Worm (Caenorhabditis elegans): ENCODE measurements around the gene ZK353.9.

ZK353.9 gene

DNA sequence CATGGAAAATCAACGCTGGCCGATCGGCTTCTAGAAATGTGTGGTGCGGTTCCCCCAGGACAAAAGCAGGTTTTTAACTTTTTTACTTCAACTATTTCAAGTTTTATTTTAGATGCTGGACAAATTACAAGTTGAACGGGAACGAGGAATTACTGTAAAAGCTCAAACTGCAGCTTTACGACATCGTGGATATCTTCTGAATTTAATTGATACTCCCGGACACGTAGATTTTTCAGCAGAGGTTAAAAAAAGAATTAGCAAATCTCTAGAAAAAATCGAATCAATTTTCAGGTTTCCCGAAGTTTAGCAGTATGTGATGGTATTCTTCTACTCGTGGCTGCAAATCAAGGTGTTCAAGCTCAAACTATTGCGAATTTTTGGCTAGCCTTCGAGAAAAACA, 20.2 kb downstream of the ZK353.9 start:
- TF ChIP-seq snpc-4 (tag; optimal IDR thresholded peaks at IDR 0.05) = no peak
- TF ChIP-seq dpl-1 (GFP tag; optimal IDR thresholded peaks at IDR 0.05) = no peak
- no peak for TF ChIP-seq daf-12 (tag; optimal IDR thresholded peaks at IDR 0.05)
- TF ChIP-seq zag-1 (tag; optimal IDR thresholded peaks at IDR 0.05) = no peak
- no peak for TF ChIP-seq dmd-9 (GFP tag; IDR thresholded peaks at IDR 0.05)

DNA sequence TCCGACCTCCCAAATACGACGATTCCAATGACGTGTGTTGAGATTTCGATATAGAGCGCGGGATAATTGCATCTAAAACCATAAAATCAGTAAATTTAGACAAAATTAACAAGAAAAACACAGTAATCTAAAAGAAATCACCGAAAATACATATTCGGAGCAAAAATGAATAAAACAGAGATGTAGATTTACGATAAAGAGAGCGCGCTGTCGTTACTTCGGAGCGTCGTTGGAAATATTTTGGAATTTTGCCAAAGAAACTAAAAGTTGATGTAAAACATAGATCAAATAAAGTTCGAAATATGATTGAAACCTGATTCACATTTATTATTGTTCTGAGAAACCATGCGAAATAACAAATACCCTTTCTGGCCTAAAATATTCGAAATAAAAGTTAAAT, 22.8 kb downstream of the ZK353.9 start, which contains the start of gene ZK1236.5:
Gene ZK1236.5 (minus strand): TSS at position 72 of the 400 bp plus-strand sequence.
- peak; percentile 30 for TF ChIP-seq dpl-1 (GFP tag; optimal IDR thresholded peaks at IDR 0.05)
- TF ChIP-seq nhr-11 (tag; optimal IDR thresholded peaks at IDR 0.05) = no peak
- peak in 1 of 2 experiments; percentile 64 for TF ChIP-seq lsy-2 (tag; optimal IDR thresholded peaks at IDR 0.05)
- TF ChIP-seq nhr-6 (tag; optimal IDR thresholded peaks at IDR 0.05) = peak; percentile 50
- peak; percentile 46 for TF ChIP-seq aha-1 (tag)
- no peak for TF ChIP-seq saeg-2 (GFP tag; IDR thresholded peaks at IDR 0.05)
- TF ChIP-seq mes-2 (tag; optimal IDR thresholded peaks at IDR 0.05; ENCODE audit: poor library complexity, severe bottlenecking) = peak; percentile 62
- no peak for TF ChIP-seq tag-97 (GFP tag; IDR thresholded peaks at IDR 0.05)
- TF ChIP-seq Y48G9A.11 (GFP tag; IDR thresholded peaks at IDR 0.05) = peak; percentile 94
- TF ChIP-seq R02D3.7 (tag; optimal IDR thresholded peaks at IDR 0.05) = peak; percentile 71
- TF ChIP-seq T20F7.1 (GFP tag; optimal IDR thresholded peaks at IDR 0.05) = peak; percentile 94

DNA sequence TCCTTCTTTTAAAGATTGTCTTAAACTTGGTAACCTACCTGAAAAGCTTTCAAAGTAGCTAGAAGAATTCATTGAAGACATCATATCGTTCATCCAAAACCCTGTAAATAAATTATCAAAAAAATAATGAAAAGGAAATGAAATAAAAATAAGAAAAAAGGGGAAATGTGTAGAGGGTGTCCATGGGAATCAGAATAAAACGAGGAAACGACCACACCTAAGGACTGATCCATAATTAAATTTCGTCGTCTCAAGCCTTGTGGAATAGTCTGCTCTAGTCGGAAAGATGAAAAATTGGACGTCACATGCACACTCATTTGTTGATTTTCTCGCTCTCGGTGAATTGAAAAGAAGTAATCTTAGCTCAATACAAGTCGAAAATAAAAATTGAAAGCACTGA, 25.8 kb downstream of the ZK353.9 start, which contains the start of gene ZK1236.9:
Gene ZK1236.9 (minus strand): TSS at position 101 of the 400 bp plus-strand sequence.
- TF ChIP-seq aly-2 (tag; optimal IDR thresholded peaks at IDR 0.05) = no peak
- no peak for TF ChIP-seq dpl-1 (GFP tag; optimal IDR thresholded peaks at IDR 0.05)
- no peak for TF ChIP-seq zfp-2 (tag; optimal IDR thresholded peaks at IDR 0.05)
- no peak for TF ChIP-seq mdl-1 (tag; optimal IDR thresholded peaks at IDR 0.05)
- TF ChIP-seq F26F4.8 (GFP tag; conservative IDR thresholded peaks at IDR 0.05) = no peak
- TF ChIP-seq snpc-4 (tag; optimal IDR thresholded peaks at IDR 0.05) = no peak
- no peak for TF ChIP-seq nhr-48 (tag; optimal IDR thresholded peaks at IDR 0.05)

DNA sequence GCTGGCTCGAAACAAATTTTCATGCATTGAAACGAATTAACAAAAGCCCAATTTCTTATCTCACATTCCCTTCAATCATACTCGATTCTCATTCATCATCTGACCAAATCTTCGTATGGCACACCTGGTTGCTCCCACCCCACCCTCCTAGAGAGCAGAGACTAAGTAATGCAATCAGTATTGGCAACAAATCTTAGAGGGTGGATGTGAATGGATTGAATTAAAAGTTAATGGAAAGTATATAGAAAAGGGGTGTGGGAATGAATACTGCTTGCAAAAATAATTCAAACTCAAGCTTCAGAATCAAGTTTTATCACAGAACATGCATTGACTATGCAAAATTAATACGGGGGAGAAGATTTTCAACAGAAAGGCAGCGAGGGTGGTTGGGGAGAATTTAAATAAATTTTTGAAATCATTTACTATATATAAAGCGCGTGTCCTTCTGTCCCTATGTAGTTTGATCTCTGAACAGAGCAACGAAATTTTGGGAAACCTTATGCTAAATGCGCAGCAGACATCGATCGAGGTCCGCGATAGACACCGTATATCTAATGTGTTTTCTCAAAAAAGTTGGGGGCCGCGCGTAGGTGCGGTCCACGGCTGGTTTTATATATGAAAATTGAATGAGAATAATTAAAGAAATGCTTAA, 28.6 kb downstream of the ZK353.9 start:
- TF ChIP-seq F10B5.3 (tag; optimal IDR thresholded peaks at IDR 0.05) = no peak
- TF ChIP-seq unc-62 (GFP tag; optimal IDR thresholded peaks at IDR 0.05 in 1 of 2) = peak in 1 of 2 experiments; percentile 60
- TF ChIP-seq unc-62 (tag; optimal IDR thresholded peaks at IDR 0.05) = no peak
- peak; percentile 70 for TF ChIP-seq aha-1 (tag)

DNA sequence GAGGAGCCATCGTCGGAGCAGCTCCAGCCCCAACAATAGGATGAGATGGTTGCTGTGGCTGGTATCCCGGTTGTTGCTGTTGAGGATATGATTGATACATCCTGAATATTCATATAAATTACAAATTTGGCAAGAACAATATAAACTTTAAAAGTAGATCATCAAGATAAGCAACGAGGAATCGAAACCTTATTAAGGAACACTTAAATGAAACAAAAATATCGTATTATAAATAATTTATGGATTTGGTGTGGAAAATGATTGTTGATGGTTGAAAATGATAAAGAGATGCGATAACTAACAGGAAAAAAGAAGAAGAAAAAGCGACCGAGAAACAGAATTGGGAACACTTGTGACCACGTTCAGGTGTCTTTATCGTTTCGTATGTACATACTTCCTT, 30.0 kb downstream of the ZK353.9 start, which contains the start of gene pqn-96:
Gene pqn-96 (minus strand): TSS at position 101 of the 400 bp plus-strand sequence.
- TF ChIP-seq zip-2 (tag; optimal IDR thresholded peaks at IDR 0.05) (no peak), hlh-30 (tag; optimal IDR thresholded peaks at IDR 0.05; ENCODE audit: insufficient read depth) (peak; percentile 17), nhr-28 (tag; optimal IDR thresholded peaks at IDR 0.05) (peak; percentile 17)

DNA sequence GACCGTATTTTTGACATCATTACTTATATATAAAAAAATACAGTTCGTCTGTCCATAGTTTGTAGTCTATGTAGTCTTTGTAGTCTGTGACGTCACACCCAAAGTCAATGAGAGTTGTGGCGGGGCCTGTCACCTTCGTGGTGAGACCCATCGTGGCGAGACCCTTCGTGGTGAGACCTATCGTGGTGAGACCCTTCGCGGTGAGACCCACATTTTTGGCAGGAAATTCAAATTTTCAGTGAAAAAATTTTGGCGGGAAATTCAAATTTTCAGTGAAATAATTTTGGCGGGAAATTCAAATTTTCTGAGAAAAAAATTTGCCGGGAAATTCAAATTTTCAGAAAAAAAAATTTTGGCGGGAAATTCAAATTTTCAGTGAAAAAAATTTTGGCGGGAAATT, 32.0 kb downstream of the ZK353.9 start:
- TF ChIP-seq nhr-42 (GFP tag; IDR thresholded peaks at IDR 0.05) (0 out of 2 replicates have a peak, but pooled peaks have one; percentile 28), lin-38 (GFP tag; IDR thresholded peaks at IDR 0.05) (peak; percentile 10; the same call in 1 of the 2 replicates), D1046.2 (GFP tag; IDR thresholded peaks at IDR 0.05) (0 out of 2 replicates have a peak, but pooled peaks have one; percentile 16)

DNA sequence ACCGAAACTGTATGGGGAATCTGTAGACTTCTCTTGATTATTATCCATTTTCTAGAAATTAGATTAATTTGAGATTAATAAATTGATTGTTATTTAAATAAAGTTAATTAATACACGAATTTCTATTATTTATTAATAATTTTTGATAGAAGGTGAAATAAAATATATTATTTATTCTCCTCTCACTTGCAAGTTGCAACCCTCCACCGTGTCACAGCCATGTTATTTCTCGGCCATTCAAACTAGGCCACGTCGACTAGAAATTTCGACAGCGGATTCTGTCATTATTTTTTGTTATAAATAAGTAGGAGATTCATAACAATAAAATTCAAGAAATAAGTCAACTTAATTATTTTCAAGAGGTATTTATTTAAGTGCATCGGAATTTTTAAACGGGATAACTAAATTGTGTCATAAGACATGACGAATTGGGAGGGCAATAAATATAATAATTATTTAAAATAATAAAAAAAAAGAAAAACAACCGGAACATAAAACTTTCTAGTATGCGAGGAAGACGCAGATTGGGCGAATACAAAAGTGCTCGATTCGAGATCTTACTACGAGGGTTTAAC, 34.3 kb downstream of the ZK353.9 start, which contains the start of gene ufbp-1:
Gene ufbp-1 (minus strand): TSS at position 51 of the 575 bp plus-strand sequence.
- TF ChIP-seq php-3 (GFP tag; IDR thresholded peaks at IDR 0.05) = peak; percentile 79
- peak; percentile 42 for TF ChIP-seq attf-4 (tag; optimal IDR thresholded peaks at IDR 0.05)
- no peak for TF ChIP-seq dmd-8 (GFP tag; IDR thresholded peaks at IDR 0.05)
- no peak for TF ChIP-seq ceh-32 (tag; optimal IDR thresholded peaks at IDR 0.05; ENCODE audit: poor library complexity)
- TF ChIP-seq lir-3 (tag; optimal IDR thresholded peaks at IDR 0.05) = no peak
- TF ChIP-seq Y48G9A.11 (GFP tag; IDR thresholded peaks at IDR 0.05) = peak; percentile 79
- TF ChIP-seq skn-1 (tag; optimal IDR thresholded peaks at IDR 0.05) = no peak
- peak; percentile 58 for TF ChIP-seq unc-130 (GFP tag; optimal IDR thresholded peaks at IDR 0.05)
- peak; percentile 87 for TF ChIP-seq sdz-12 (GFP tag; optimal IDR thresholded peaks at IDR 0.05)
- peak; percentile 78; the same call in 1 of the 2 replicates for TF ChIP-seq tra-1 (GFP tag; IDR thresholded peaks at IDR 0.05)
- no peak for TF ChIP-seq F44E2.7 (GFP tag; IDR thresholded peaks at IDR 0.05)
- TF ChIP-seq lin-13 (GFP tag; optimal IDR thresholded peaks at IDR 0.05) = peak; percentile 84
